Worm (Caenorhabditis elegans): ENCODE data around the gene F41C6.6.

- TF ChIP-seq him-1 (tag; optimal IDR thresholded peaks at IDR 0.05) (no peak), dao-5 (tag; optimal IDR thresholded peaks at IDR 0.05) (no peak)
Observed at ce11 chrX:6865839-6866238, 15.9 kb downstream of the F41C6.6 start, which contains the start of gene odr-10.

All from whole organism, L4/young adult.